Fruit fly (Drosophila melanogaster): ENCODE data around the gene Ugt302E1.

Ugt302E1 gene

DNA sequence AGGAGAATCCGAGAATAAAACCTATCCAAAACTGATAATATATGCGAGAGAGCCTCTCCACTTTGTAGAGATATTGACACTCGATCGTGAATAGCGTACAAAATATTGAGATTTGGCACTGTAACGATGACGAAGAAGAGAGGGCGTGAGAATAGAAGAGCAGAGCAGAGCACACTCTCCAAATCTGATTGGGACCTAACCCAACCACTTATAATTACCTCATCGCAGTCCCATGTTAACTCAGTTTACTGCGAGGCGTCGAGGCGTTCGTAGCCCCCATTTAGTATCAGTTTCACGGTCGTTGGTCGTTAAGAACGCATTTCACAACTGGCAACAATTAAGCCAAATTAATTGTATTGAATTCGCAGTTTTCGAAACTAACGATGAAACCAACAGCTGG, 2.4 kb downstream of the Ugt302E1 start, which contains the start of gene Ugt302C1 (continued):
- TF ChIP-seq CG12299 (tag; optimal IDR thresholded peaks at IDR 0.05) (no peak), ato (GFP tag; IDR thresholded peaks at IDR 0.05; ENCODE audit: partially characterized antibody) (no peak), fd102C (GFP tag; optimal IDR thresholded peaks at IDR 0.05) (no peak), eyg (GFP tag; optimal IDR thresholded peaks at IDR 0.05) (no peak), CG18764 (GFP tag; optimal IDR thresholded peaks at IDR 0.05) (no peak), CG17829 (tag; optimal IDR thresholded peaks at IDR 0.05) (no peak), Hr3 (GFP tag; optimal IDR thresholded peaks at IDR 0.05) (no peak), Hand (GFP tag; optimal IDR thresholded peaks at IDR 0.05) (no peak), ab (GFP tag; optimal IDR thresholded peaks at IDR 0.05) (no peak), ERR (GFP tag; optimal IDR thresholded peaks at IDR 0.05) (no peak), Dll (GFP tag; IDR thresholded peaks at IDR 0.05; ENCODE audit: partially characterized antibody) (peak; percentile 44; the same call in 1 of the 4 replicates), her (GFP tag; optimal IDR thresholded peaks at IDR 0.05) (no peak), Hmx (GFP tag; optimal IDR thresholded peaks at IDR 0.05) (no peak), CG7357 (GFP tag; IDR thresholded peaks at IDR 0.05) (no peak), CG2120 (GFP tag; optimal IDR thresholded peaks at IDR 0.05) (peak; percentile 10), CG11504 (tag; optimal IDR thresholded peaks at IDR 0.05) (no peak), salm (tag; optimal IDR thresholded peaks at IDR 0.05) (no peak), CG31365 (tag; optimal IDR thresholded peaks at IDR 0.05) (no peak), repo (GFP tag; optimal IDR thresholded peaks at IDR 0.05) (no peak), ems (GFP tag; optimal IDR thresholded peaks at IDR 0.05) (no peak), Atf3 (GFP tag; optimal IDR thresholded peaks at IDR 0.05) (peak; percentile 31), CG11723 (GFP tag; optimal IDR thresholded peaks at IDR 0.05) (no peak), caup (GFP tag; optimal IDR thresholded peaks at IDR 0.05; ENCODE audit: severe bottlenecking) (peak; percentile 35), exex (tag; optimal IDR thresholded peaks at IDR 0.05) (peak; percentile 55), zfh1 (GFP tag; IDR thresholded peaks at IDR 0.05) (no peak), Sox100B (GFP tag; optimal IDR thresholded peaks at IDR 0.05) (no peak), cwo (GFP tag; optimal IDR thresholded peaks at IDR 0.05) (no peak), CG4854 (GFP tag; optimal IDR thresholded peaks at IDR 0.05) (no peak), CG15269 (tag; optimal IDR thresholded peaks at IDR 0.05) (peak; percentile 8), CG4820 (GFP tag; optimal IDR thresholded peaks at IDR 0.05) (no peak), vnd (GFP tag; IDR thresholded peaks at IDR 0.05; ENCODE audit: partially characterized antibody) (no peak), wek (GFP tag; optimal IDR thresholded peaks at IDR 0.05) (no peak), CG8281 (tag; optimal IDR thresholded peaks at IDR 0.05) (no peak), CG8944 (GFP tag; optimal IDR thresholded peaks at IDR 0.05) (no peak), CG6765 (GFP tag; optimal IDR thresholded peaks at IDR 0.05) (no peak), CG11093 (GFP tag; IDR thresholded peaks at IDR 0.05) (no peak), zen2 (GFP tag; IDR thresholded peaks at IDR 0.05; ENCODE audit: partially characterized antibody) (0 out of 3 replicates have a peak, but pooled peaks have one; percentile 43), CG10979 (tag; optimal IDR thresholded peaks at IDR 0.05) (no peak), slbo (GFP tag; IDR thresholded peaks at IDR 0.05) (0 out of 2 replicates have a peak, but pooled peaks have one; percentile 34), CG7786 (GFP tag; optimal IDR thresholded peaks at IDR 0.05) (no peak), abd-A (tag; optimal IDR thresholded peaks at IDR 0.05) (no peak), HmgZ (tag; optimal IDR thresholded peaks at IDR 0.05) (peak; percentile 10), rib (GFP tag; IDR thresholded peaks at IDR 0.05) (no peak), CG13287 (GFP tag; IDR thresholded peaks at IDR 0.05; ENCODE audit: partially characterized antibody) (peak; percentile 62; the same call in 1 of the 2 replicates), CG6813 (GFP tag; optimal IDR thresholded peaks at IDR 0.05) (no peak), luna (GFP tag; optimal IDR thresholded peaks at IDR 0.05) (no peak), CG7556 (GFP tag; optimal IDR thresholded peaks at IDR 0.05) (no peak), Gsc (GFP tag; IDR thresholded peaks at IDR 0.05) (no peak), CG12769 (tag; optimal IDR thresholded peaks at IDR 0.05) (peak; percentile 57), CG17912 (GFP tag; optimal IDR thresholded peaks at IDR 0.05) (no peak), HLH54F (GFP tag; optimal IDR thresholded peaks at IDR 0.05) (no peak)
